Fruit fly (Drosophila melanogaster): ENCODE data around the gene Lasp.

Gene Lasp

DNA sequence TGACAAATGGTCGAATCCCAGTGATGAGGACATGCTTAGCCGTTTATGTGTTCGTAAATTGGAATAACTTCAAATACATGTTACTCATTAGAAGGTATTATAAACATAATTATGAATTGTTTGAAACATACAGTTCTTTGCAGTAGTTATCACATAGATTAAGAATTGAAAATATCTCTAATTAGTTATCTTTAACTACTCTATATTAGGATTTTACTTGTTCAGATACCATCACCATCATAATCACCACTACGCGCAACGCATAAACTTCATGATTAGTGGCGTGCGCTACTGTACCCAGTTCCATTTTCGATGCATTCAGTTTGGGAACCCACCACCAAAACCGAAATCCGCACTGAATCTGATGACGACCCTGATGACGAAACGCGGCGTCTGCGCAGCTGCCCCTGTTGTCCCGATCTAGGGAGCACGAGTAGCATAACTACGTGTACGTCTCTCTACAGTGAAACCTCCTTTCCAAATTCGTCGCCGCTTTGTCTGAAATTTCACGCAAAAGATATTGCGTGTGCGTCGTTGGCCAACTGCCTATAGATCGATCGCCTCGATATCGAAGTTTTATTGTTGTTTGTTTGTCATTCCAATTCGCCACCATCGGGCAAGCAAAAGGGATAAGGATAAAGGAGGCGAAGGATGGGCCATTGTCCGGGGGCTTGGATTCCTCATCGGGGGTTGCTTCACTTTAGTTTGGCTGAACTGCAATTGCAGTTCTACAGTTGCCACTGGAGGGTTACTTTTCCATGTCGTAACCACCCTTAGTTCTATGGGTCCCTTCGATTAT, 32.6 kb upstream of the Lasp start:
- no peak for TF ChIP-seq pan (optimal IDR thresholded peaks at IDR 0.05)
- no peak for TF ChIP-seq OdsH (GFP tag; optimal IDR thresholded peaks at IDR 0.05)
- no peak for TF ChIP-seq brk (GFP tag; optimal IDR thresholded peaks at IDR 0.05)
- no peak for TF ChIP-seq CrebA (GFP tag; optimal IDR thresholded peaks at IDR 0.05; ENCODE audit: borderline replicate concordance)
- no peak for TF ChIP-seq Abd-B (GFP tag; optimal IDR thresholded peaks at IDR 0.05)
- TF ChIP-seq Dif (GFP tag; optimal IDR thresholded peaks at IDR 0.05; ENCODE audit: partially characterized antibody): no peak
- no peak for TF ChIP-seq lola (GFP tag; optimal IDR thresholded peaks at IDR 0.05)
- no peak for TF ChIP-seq Vsx2 (GFP tag; optimal IDR thresholded peaks at IDR 0.05; ENCODE audit: partially characterized antibody)
- TF ChIP-seq ey (GFP tag; optimal IDR thresholded peaks at IDR 0.05): no peak
- TF ChIP-seq jim (GFP tag; optimal IDR thresholded peaks at IDR 0.05): no peak
- TF ChIP-seq CG32264 (GFP tag; optimal IDR thresholded peaks at IDR 0.05): no peak
- no peak for TF ChIP-seq Sp1 (GFP tag; optimal IDR thresholded peaks at IDR 0.05)
- TF ChIP-seq tai (GFP tag; optimal IDR thresholded peaks at IDR 0.05): no peak
- no peak for TF ChIP-seq dsf (GFP tag; optimal IDR thresholded peaks at IDR 0.05; ENCODE audit: borderline replicate concordance)
- TF ChIP-seq Hr83 (GFP tag; optimal IDR thresholded peaks at IDR 0.05; ENCODE audit: poor library complexity, severe bottlenecking): no peak

DNA sequence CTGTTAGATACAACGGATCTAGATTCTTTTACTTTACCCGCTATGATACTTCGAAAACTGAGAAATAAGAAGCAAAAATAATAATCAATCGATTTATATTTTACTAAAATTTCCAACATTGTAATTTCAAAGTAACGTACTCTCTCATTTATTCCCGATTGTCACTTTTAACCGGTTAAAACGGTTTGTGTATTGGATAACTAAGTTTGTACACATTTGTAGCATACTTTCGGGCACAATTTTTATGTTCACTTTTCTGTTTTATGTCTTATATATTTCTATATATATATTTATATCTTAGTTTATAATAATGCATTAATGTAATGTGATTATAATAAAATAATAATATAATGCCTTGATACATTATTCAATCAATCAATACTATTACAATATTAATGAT, 30.2 kb upstream of the Lasp start:
- peak; percentile 57 for TF ChIP-seq Myc (optimal IDR thresholded peaks at IDR 0.05)
- no peak for TF ChIP-seq Rel (GFP tag; optimal IDR thresholded peaks at IDR 0.05)
- TF ChIP-seq Rel (tag; optimal IDR thresholded peaks at IDR 0.05): no peak
- TF ChIP-seq pan (optimal IDR thresholded peaks at IDR 0.05): no peak

DNA sequence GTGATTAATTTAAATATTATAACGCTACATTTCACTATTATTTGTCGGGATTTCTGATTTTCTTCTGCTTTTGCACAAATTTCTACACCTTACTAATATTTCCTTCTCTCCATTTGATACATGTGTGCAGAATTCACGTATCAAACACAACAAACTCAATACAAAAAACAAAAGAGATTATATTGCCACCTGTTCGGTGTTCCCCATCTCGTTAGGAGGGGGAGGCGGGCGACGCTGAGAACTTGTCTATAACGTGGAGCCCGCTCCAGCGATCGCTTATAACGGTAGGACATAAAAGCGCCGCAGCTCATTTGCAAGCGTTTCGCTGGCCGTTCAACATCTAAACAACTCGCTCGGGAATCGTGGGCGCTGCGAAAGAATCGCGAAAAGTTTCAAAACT, 21.8 kb upstream of the Lasp start, which contains the start of gene CG9701:
Gene CG9701 (plus strand): TSS at position 301 of the 400 bp plus-strand sequence.
- TF ChIP-seq psq (GFP tag; optimal IDR thresholded peaks at IDR 0.05): no peak
- TF ChIP-seq CG32264 (GFP tag; optimal IDR thresholded peaks at IDR 0.05): no peak
- TF ChIP-seq sage (GFP tag; optimal IDR thresholded peaks at IDR 0.05): no peak
- no peak for TF ChIP-seq Mio (GFP tag; optimal IDR thresholded peaks at IDR 0.05)
- no peak for TF ChIP-seq foxo (GFP tag; optimal IDR thresholded peaks at IDR 0.05)
- no peak for TF ChIP-seq Abd-B (GFP tag; optimal IDR thresholded peaks at IDR 0.05)
- TF ChIP-seq sv (GFP tag; optimal IDR thresholded peaks at IDR 0.05): no peak
- no peak for TF ChIP-seq HLH106 (tag; optimal IDR thresholded peaks at IDR 0.05)
- no peak for TF ChIP-seq Jra (GFP tag; optimal IDR thresholded peaks at IDR 0.05)

DNA sequence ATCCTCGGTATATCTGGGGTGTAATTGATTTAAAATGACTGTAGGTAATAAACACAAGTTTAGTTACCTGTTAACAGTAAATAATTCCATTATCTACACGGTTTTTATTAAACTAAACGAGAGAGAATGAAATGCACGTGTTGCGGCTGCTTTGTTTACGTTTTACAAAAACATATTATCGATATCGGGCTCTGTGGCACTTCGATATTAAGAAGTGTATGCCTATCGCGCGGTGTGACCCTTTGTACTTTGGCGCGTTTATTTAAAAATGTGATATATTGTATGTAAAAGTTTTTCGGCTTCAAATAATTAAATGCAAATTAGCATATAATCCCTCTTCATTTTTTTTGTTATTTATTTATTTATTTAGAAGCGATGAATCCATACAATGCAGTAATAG, 19.2 kb upstream of the Lasp start, which contains the start of gene Dbp73D:
Gene Dbp73D (minus strand): TSS at position 174 of the 400 bp plus-strand sequence.
- TF ChIP-seq Vsx2 (GFP tag; optimal IDR thresholded peaks at IDR 0.05; ENCODE audit: partially characterized antibody) (peak; percentile 99), Dif (GFP tag; optimal IDR thresholded peaks at IDR 0.05; ENCODE audit: partially characterized antibody) (peak; percentile 96), dl (GFP tag; optimal IDR thresholded peaks at IDR 0.05; ENCODE audit: insufficient read depth in 1 of 2, partially characterized antibody in 2 of 2) (peak; percentile 12 to 73), tai (GFP tag; optimal IDR thresholded peaks at IDR 0.05) (no peak), sv (GFP tag; optimal IDR thresholded peaks at IDR 0.05) (no peak), brk (GFP tag; optimal IDR thresholded peaks at IDR 0.05) (no peak), Dfd (GFP tag; optimal IDR thresholded peaks at IDR 0.05) (no peak), pan (optimal IDR thresholded peaks at IDR 0.05) (no peak), jim (GFP tag; optimal IDR thresholded peaks at IDR 0.05) (no peak), OdsH (GFP tag; optimal IDR thresholded peaks at IDR 0.05) (no peak), dsf (GFP tag; optimal IDR thresholded peaks at IDR 0.05; ENCODE audit: borderline replicate concordance) (no peak), dmrt93B (GFP tag; optimal IDR thresholded peaks at IDR 0.05) (no peak)

DNA sequence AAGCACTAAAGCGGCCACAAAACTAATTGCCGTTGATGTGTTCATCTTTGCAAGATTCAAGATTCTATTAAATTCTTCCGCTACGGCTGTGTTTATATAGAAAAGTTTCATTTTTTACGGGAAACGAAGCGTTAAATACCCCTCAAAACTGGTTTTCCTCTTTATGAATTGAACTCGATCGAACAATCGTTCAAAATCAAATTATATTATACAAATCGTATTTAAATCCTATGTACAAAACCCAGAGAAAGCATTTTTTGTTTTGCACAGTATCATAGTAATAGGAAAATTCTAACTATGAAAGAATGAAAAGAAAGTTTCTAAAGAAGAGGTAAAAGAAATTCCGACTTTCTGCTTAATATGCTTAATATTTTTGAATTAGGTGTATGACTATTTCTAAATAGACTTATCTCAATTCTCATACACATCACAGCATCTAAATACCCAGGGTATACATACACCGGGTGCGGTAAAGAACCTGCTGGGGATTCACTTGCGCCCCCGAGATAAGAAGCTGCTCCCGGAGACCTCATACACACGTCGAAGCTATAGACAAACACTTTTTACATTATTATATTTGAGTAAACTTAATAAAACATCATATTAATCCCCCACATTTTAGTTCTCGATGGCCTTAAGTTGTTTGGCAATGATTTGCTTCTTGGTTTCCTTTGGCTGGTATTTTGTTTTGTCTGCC, 16.6 kb upstream of the Lasp start, which contains the start of gene PGRP-SB1:
Gene PGRP-SB1 (minus strand): TSS at position 51 of the 697 bp plus-strand sequence.
- TF ChIP-seq Sp1 (GFP tag; optimal IDR thresholded peaks at IDR 0.05): no peak
- TF ChIP-seq pan (optimal IDR thresholded peaks at IDR 0.05): no peak
- TF ChIP-seq Hr83 (GFP tag; optimal IDR thresholded peaks at IDR 0.05; ENCODE audit: poor library complexity, severe bottlenecking): no peak
- no peak for TF ChIP-seq Rel (GFP tag; optimal IDR thresholded peaks at IDR 0.05)
- TF ChIP-seq Rel (tag; optimal IDR thresholded peaks at IDR 0.05): peak; percentile 97
- TF ChIP-seq woc (GFP tag; optimal IDR thresholded peaks at IDR 0.05): no peak
- TF ChIP-seq Abd-B (GFP tag; optimal IDR thresholded peaks at IDR 0.05): no peak

All from whole organism, wandering third instar larva.